Comparison of ENCODE assay signal across 5 fruit fly cellular contexts in the genomic region with DNA sequence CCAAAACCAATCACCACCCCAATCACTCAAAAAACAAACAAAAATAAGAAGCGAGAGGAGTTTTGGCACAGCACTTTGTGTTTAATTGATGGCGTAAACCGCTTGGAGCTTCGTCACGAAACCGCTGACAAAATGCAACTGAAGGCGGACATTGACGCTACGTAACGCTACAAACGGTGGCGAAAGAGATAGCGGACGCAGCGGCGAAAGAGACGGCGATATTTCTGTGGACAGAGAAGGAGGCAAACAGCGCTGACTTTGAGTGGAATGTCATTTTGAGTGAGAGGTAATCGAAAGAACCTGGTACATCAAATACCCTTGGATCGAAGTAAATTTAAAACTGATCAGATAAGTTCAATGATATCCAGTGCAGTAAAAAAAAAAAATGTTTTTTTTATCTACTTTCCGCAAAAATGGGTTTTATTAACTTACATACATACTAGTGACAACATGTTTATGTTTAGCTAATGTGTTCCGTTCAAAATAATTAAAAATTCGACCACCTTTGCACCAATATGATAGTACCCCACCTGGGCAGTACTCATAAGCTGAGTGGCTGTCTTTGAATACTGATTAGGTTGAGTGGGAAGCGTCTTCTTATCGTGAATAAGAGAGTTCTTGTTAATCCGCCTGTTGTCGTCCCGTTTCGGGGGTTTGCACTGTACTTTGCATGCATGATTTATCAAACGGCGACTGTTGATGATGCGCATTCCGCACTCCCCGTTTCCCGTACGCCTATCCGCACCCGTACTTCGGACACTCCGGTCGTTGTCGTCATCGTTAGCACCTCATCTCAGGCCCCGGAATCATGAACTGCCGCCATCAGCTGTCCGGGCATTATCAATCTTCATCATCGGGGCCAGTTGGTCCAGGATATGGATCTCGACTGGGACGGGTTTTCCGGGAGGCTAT.
A peak's percentile ranks its signal among the peaks of the same experiment; 100 is the strongest.
TF ChIP-seq lines count a peak whose summit lies in the region.

A gene (minus strand): TSS at position 122 of the 912 bp plus-strand sequence.

- no peak for TF ChIP-seq CTCF in whole organism, embryonic (GFP tag; optimal IDR thresholded peaks at IDR 0.05; lab: Kevin White, UChicago)

TF ChIP-seq in whole organism, adult, 20 proteins besides CTCF, POLR2A, EP300 and RAD21:
- TF ChIP-seq CG14711 (tag; optimal IDR thresholded peaks at IDR 0.05; lab: Kevin White, UChicago): peak; percentile 26
- TF ChIP-seq pad (GFP tag; optimal IDR thresholded peaks at IDR 0.05; lab: Kevin White, UChicago): peak; percentile 1
- no peak for TF ChIP-seq bab1 (GFP tag; optimal IDR thresholded peaks at IDR 0.05; lab: Kevin White, UChicago)
- no peak for TF ChIP-seq CG7045 (GFP tag; optimal IDR thresholded peaks at IDR 0.05; lab: Kevin White, UChicago)
TF ChIP-seq in whole organism, adult: peak in this region for 2.

TF ChIP-seq in whole organism, embryonic, 481 proteins besides CTCF, POLR2A, EP300 and RAD21 (continues in another document):
- peak; percentile 1 for TF ChIP-seq lab (GFP tag; optimal IDR thresholded peaks at IDR 0.05; lab: Kevin White, UChicago)
- no peak for TF ChIP-seq CG12659 (GFP tag; optimal IDR thresholded peaks at IDR 0.05; lab: Kevin White, UChicago)
- TF ChIP-seq Drgx (GFP tag; IDR thresholded peaks at IDR 0.05; lab: Robert Waterston, UW): peak; percentile 5
- TF ChIP-seq CG15514 (GFP tag; optimal IDR thresholded peaks at IDR 0.05; lab: Kevin White, UChicago): peak; percentile 1
- peak; percentile 74 for TF ChIP-seq D19A (tag; optimal IDR thresholded peaks at IDR 0.05; lab: Kevin White, UChicago)
- TF ChIP-seq CG8290 (GFP tag; optimal IDR thresholded peaks at IDR 0.05; lab: Kevin White, UChicago): no peak
- peak in 1 of 2 experiments; percentile 88 for TF ChIP-seq CG8290 (tag; optimal IDR thresholded peaks at IDR 0.05; lab: Kevin White, UChicago)
- no peak for TF ChIP-seq maf-S (GFP tag; optimal IDR thresholded peaks at IDR 0.05; lab: Kevin White, UChicago)
- TF ChIP-seq CHES-1-like (GFP tag; optimal IDR thresholded peaks at IDR 0.05; lab: Kevin White, UChicago): no peak
- no peak for TF ChIP-seq ttk (GFP tag; IDR thresholded peaks at IDR 0.05; lab: Robert Waterston, UW)
- peak; percentile 50 for TF ChIP-seq Deaf1 (tag; optimal IDR thresholded peaks at IDR 0.05; lab: Kevin White, UChicago)
- peak; percentile 76; the same call in 2 of the 3 replicates for TF ChIP-seq CG2199 (GFP tag; IDR thresholded peaks at IDR 0.05; lab: Robert Waterston, UW)
- peak; percentile 79 for TF ChIP-seq CG10321 (GFP tag; IDR thresholded peaks at IDR 0.05; lab: Robert Waterston, UW)
- peak in 1 of 2 experiments; percentile 37 for TF ChIP-seq Pdp1 (GFP tag; optimal IDR thresholded peaks at IDR 0.05; lab: Kevin White, UChicago)
- peak; percentile 65 for TF ChIP-seq CG9437 (GFP tag; optimal IDR thresholded peaks at IDR 0.05; lab: Kevin White, UChicago)
- 0 out of 3 replicates have a peak, but pooled peaks have one; percentile 19 for TF ChIP-seq CG17361 (GFP tag; IDR thresholded peaks at IDR 0.05; lab: Robert Waterston, UW)
- TF ChIP-seq CG2678 (tag; optimal IDR thresholded peaks at IDR 0.05; lab: Kevin White, UChicago): peak; percentile 17
- peak; percentile 57 for TF ChIP-seq HLHmδ (GFP tag; optimal IDR thresholded peaks at IDR 0.05; lab: Kevin White, UChicago)

TF ChIP-seq in whole organism, prepupa, 60 proteins besides CTCF, POLR2A, EP300 and RAD21 (continues in another document):
- TF ChIP-seq svp (GFP tag; lab: Kevin White, UChicago) (peak; percentile 80), Hr38 (GFP tag; optimal IDR thresholded peaks at IDR 0.05; lab: Kevin White, UChicago) (no peak), lz (GFP tag; optimal IDR thresholded peaks at IDR 0.05; lab: Kevin White, UChicago) (no peak), CG10631 (GFP tag; optimal IDR thresholded peaks at IDR 0.05; lab: Kevin White, UChicago) (no peak), CG6276 (GFP tag; optimal IDR thresholded peaks at IDR 0.05; lab: Kevin White, UChicago) (peak; percentile 47), Ets96B (tag; optimal IDR thresholded peaks at IDR 0.05; lab: Kevin White, UChicago) (peak; percentile 40), cyc (GFP tag; optimal IDR thresholded peaks at IDR 0.05; lab: Kevin White, UChicago) (peak; percentile 51), CG8319 (GFP tag; optimal IDR thresholded peaks at IDR 0.05; lab: Kevin White, UChicago) (peak; percentile 8), Sox15 (GFP tag; optimal IDR thresholded peaks at IDR 0.05; lab: Kevin White, UChicago) (no peak), pdm3 (GFP tag; optimal IDR thresholded peaks at IDR 0.05; lab: Kevin White, UChicago) (no peak), CG11294 (GFP tag; IDR thresholded peaks at IDR 0.05; lab: Robert Waterston, UW) (no peak), CG11902 (GFP tag; optimal IDR thresholded peaks at IDR 0.05; lab: Kevin White, UChicago) (no peak), CG8632 (GFP tag; optimal IDR thresholded peaks at IDR 0.05; lab: Kevin White, UChicago) (no peak), CG11762 (GFP tag; optimal IDR thresholded peaks at IDR 0.05; lab: Kevin White, UChicago; ENCODE audit: insufficient read depth) (peak; percentile 27), salr (GFP tag; optimal IDR thresholded peaks at IDR 0.05; lab: Kevin White, UChicago) (no peak), CG6163 (GFP tag; IDR thresholded peaks at IDR 0.05; lab: Robert Waterston, UW) (0 out of 3 replicates have a peak, but pooled peaks have one; percentile 16), topi (GFP tag; optimal IDR thresholded peaks at IDR 0.05; lab: Kevin White, UChicago) (peak; percentile 75), Eip78C (GFP tag; lab: Kevin White, UChicago) (peak; percentile 73), CG16779 (tag; optimal IDR thresholded peaks at IDR 0.05; lab: Kevin White, UChicago) (no peak), CG6808 (GFP tag; optimal IDR thresholded peaks at IDR 0.05; lab: Kevin White, UChicago) (peak; percentile 30)

TF ChIP-seq in whole organism, pupa, 21 proteins besides CTCF, POLR2A, EP300 and RAD21:
- TF ChIP-seq EcR (GFP tag; optimal IDR thresholded peaks at IDR 0.05; lab: Kevin White, UChicago): no peak
- no peak for TF ChIP-seq Snoo (tag; optimal IDR thresholded peaks at IDR 0.05; lab: Kevin White, UChicago)
- TF ChIP-seq CG34367 (tag; optimal IDR thresholded peaks at IDR 0.05; lab: Kevin White, UChicago): no peak
- TF ChIP-seq CG8159 (tag; optimal IDR thresholded peaks at IDR 0.05; lab: Kevin White, UChicago): peak; percentile 47
- peak; percentile 53; the same call in 1 of the 2 replicates for TF ChIP-seq CG32121 (GFP tag; IDR thresholded peaks at IDR 0.05; lab: Robert Waterston, UW)
- TF ChIP-seq CG17806 (tag; optimal IDR thresholded peaks at IDR 0.05; lab: Kevin White, UChicago): no peak
- peak; percentile 20 for TF ChIP-seq Pif1A (GFP tag; optimal IDR thresholded peaks at IDR 0.05; lab: Kevin White, UChicago)
- TF ChIP-seq Ets98B (GFP tag; IDR thresholded peaks at IDR 0.05; lab: Robert Waterston, UW): no peak
- peak; percentile 64 for TF ChIP-seq CG8301 (tag; optimal IDR thresholded peaks at IDR 0.05; lab: Kevin White, UChicago)
- no peak for TF ChIP-seq CG12605 (GFP tag; IDR thresholded peaks at IDR 0.05; lab: Robert Waterston, UW)
- no peak for TF ChIP-seq CG13204 (GFP tag; optimal IDR thresholded peaks at IDR 0.05; lab: Kevin White, UChicago)
- no peak for TF ChIP-seq CG10348 (GFP tag; IDR thresholded peaks at IDR 0.05; lab: Robert Waterston, UW)
- no peak for TF ChIP-seq CG9948 (tag; optimal IDR thresholded peaks at IDR 0.05; lab: Kevin White, UChicago)
- no peak; the same call in 2 of the 3 replicates for TF ChIP-seq fd96Ca (GFP tag; IDR thresholded peaks at IDR 0.05; lab: Robert Waterston, UW)
- TF ChIP-seq Pif1B (GFP tag; optimal IDR thresholded peaks at IDR 0.05; lab: Kevin White, UChicago): peak; percentile 20
- TF ChIP-seq CG15710 (tag; optimal IDR thresholded peaks at IDR 0.05; lab: Kevin White, UChicago): no peak
- TF ChIP-seq rn (GFP tag; IDR thresholded peaks at IDR 0.05; lab: Robert Waterston, UW): no peak
- no peak for TF ChIP-seq D1 (tag; optimal IDR thresholded peaks at IDR 0.05; lab: Kevin White, UChicago)
- peak; percentile 2 for TF ChIP-seq gl (tag; optimal IDR thresholded peaks at IDR 0.05; lab: Kevin White, UChicago)
- peak; percentile 6; the same call in 1 of the 3 replicates for TF ChIP-seq CG4496 (GFP tag; IDR thresholded peaks at IDR 0.05; lab: Robert Waterston, UW)
- TF ChIP-seq CG14655 (GFP tag; optimal IDR thresholded peaks at IDR 0.05; lab: Kevin White, UChicago): peak; percentile 79
TF ChIP-seq in whole organism, pupa: peak in this region for 8.

TF ChIP-seq in whole organism, wandering third instar larva, 38 proteins besides CTCF, POLR2A, EP300 and RAD21:
- TF ChIP-seq HLH106 (tag; optimal IDR thresholded peaks at IDR 0.05; lab: Kevin White, UChicago): peak; percentile 42
- TF ChIP-seq woc (GFP tag; optimal IDR thresholded peaks at IDR 0.05; lab: Kevin White, UChicago): peak; percentile 38
- peak; percentile 34 for TF ChIP-seq dmrt93B (GFP tag; optimal IDR thresholded peaks at IDR 0.05; lab: Kevin White, UChicago)
- TF ChIP-seq Vsx2 (GFP tag; optimal IDR thresholded peaks at IDR 0.05; lab: Kevin White, UChicago; ENCODE audit: partially characterized antibody): no peak
TF ChIP-seq in whole organism, wandering third instar larva: peak in this region for 3.
